Worm (Caenorhabditis elegans): ENCODE measurements around the gene W02H3.3.
A peak's percentile ranks its signal among the peaks of the same experiment; 100 is the strongest.

The W02H3.3 gene

DNA sequence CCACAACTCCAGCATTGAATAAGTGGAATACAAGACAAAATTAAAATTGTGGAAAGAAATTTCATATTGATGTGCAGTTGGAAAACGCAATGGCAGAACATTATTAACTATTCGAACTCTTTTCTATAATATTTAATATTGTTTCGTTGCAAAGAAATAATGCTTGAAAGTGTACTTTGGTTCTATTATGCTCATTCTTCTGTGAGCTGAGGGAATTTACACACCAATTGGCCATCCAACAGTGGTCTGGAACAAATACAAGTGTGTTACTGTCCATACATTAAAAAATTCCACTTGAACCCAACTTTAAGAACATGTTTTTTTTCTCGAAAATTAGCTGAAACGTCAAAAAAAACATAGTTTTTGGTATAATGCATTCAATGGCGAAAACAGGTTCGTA is 18.3 kb downstream of the W02H3.3 start, which contains the start of gene W04G3.13:
Gene W04G3.13 (minus strand): TSS at position 101 of the 400 bp plus-strand sequence.
- no peak for TF ChIP-seq fos-1 (tag; optimal IDR thresholded peaks at IDR 0.05)
- no peak for TF ChIP-seq ceh-32 (tag; optimal IDR thresholded peaks at IDR 0.05; ENCODE audit: poor library complexity)
- TF ChIP-seq D1046.2 (GFP tag; IDR thresholded peaks at IDR 0.05), result no peak
- no peak for TF ChIP-seq Y5F2A.4 (GFP tag; optimal IDR thresholded peaks at IDR 0.05)
- no peak for TF ChIP-seq rbr-2 (tag; optimal IDR thresholded peaks at IDR 0.05)
- no peak for TF ChIP-seq jun-1 (tag; optimal IDR thresholded peaks at IDR 0.05)
- no peak for TF ChIP-seq nhr-111 (GFP tag; optimal IDR thresholded peaks at IDR 0.05)

DNA sequence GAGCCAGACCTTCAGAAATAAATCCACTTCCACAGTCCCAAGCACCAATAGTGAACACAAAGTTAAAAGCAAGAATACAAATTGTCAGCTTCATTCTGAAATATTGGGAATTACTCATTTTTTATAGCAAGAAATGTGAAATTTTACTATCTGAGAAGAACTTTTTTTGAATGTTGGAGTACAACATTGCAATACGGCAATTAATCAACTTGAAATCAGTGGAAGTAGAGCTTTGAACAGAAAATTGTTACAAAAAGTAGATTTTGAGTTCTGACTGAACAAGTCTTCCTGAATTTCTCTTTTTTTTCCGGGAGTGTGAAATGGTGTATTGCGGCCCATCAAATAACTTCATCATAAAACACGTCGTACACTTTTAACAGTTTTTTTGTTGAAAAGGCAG is 19.8 kb downstream of the W02H3.3 start, which contains the start of gene W04G3.10:
Gene W04G3.10 (minus strand): TSS at position 101 of the 400 bp plus-strand sequence.
- TF ChIP-seq ces-1 (GFP tag; optimal IDR thresholded peaks at IDR 0.05) (no peak), aha-1 (tag) (peak; percentile 34)

DNA sequence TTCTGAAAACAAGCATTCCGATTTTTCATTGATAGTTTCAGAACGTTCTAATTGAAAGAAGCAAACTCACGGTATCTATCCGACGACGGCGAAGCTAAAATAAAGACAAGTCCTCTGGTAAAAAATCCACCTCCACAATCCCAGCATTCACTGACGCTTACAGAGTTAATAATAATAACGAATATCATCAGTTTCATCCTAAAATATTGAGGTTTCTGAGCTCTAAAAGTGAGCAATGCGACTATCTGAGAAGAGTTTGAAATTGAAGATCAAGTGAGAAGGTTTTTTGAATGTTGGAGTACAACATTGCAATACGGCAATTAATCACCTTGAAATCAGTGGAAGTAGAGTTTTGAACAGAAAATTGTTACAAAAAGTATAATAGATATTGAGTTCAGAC is 21.5 kb downstream of the W02H3.3 start, which contains the start of gene W04G3.12:
Gene W04G3.12 (minus strand): TSS at position 311 of the 400 bp plus-strand sequence.
- TF ChIP-seq unc-62 (GFP tag; optimal IDR thresholded peaks at IDR 0.05 in 1 of 2) (peak in 1 of 2 experiments; percentile 94), unc-62 (tag; optimal IDR thresholded peaks at IDR 0.05) (no peak), aha-1 (tag) (no peak), ctbp-1 (GFP tag; IDR thresholded peaks at IDR 0.05) (no peak)

- no peak for TF ChIP-seq ceh-62 (tag; optimal IDR thresholded peaks at IDR 0.05)
- peak; percentile 16 for TF ChIP-seq aha-1 (tag)
Observed at ce11 chrX:11073358-11073757, 24.6 kb downstream of the W02H3.3 start, which contains the start of gene W04G3.5. Gene W04G3.5 (plus strand): TSS chrX:11073658.

DNA sequence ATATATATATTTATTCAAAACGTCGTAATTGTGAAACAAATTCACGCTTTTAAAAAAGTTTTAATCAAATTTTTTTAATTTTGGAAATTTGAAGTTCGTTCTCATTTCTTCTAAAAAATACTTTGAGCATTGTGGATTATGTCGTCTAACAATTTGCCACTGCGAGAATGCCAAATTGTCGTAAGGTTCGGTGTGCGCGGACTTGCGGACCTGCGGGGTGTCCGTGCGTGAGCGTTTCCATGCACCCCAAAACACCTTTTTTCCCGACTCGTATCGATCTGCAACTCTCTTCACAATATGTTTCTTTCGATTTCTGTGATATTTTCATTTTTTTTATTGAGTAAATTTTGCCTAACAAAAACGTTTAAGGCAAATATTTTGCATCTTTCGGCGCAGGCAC is 25.3 kb downstream of the W02H3.3 start:
- TF ChIP-seq daf-16 (GFP tag; optimal IDR thresholded peaks at IDR 0.05) (no peak), daf-16 (tag; optimal IDR thresholded peaks at IDR 0.05) (peak; percentile 41), hmg-1.1 (GFP tag; IDR thresholded peaks at IDR 0.05) (peak; percentile 32; the same call in 1 of the 2 replicates), skn-1 (tag; optimal IDR thresholded peaks at IDR 0.05) (no peak)

DNA sequence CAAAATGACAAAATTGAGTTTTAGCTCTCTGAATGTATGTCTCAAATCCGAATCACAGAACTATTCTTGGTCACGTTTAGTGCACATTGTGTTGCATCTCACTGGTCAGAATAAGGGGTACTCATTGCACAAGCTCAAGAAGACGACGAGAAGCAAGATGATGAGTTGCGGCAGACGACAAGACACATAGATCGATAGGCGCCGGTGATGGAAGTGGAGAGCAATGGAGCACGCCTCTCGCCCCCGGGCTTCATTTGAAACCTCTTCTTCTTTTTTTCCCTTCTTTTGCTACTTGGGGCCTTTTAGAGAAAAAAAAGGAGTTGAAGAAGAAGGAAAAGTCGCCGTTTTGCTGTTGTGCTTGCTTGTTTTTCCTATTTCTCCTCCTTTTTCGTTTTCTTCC is 29.7 kb downstream of the W02H3.3 start, which contains the start of gene apt-9:
Gene apt-9 (plus strand): TSS at position 194 of the 400 bp plus-strand sequence.
- TF ChIP-seq ces-1 (GFP tag; optimal IDR thresholded peaks at IDR 0.05) (no peak), snpc-4 (tag; optimal IDR thresholded peaks at IDR 0.05) (no peak), nhr-42 (GFP tag; IDR thresholded peaks at IDR 0.05) (no peak), aha-1 (tag) (no peak), zag-1 (tag; optimal IDR thresholded peaks at IDR 0.05) (no peak), ceh-82 (tag; optimal IDR thresholded peaks at IDR 0.05) (no peak), nhr-102 (tag; optimal IDR thresholded peaks at IDR 0.05) (no peak), gei-8 (GFP tag; optimal IDR thresholded peaks at IDR 0.05) (no peak), mdl-1 (tag; optimal IDR thresholded peaks at IDR 0.05) (peak in 1 of 2 experiments; percentile 26), hif-1 (tag; optimal IDR thresholded peaks at IDR 0.05) (no peak), ctbp-1 (GFP tag; IDR thresholded peaks at IDR 0.05) (peak; percentile 51; the same call in 1 of the 2 replicates), nhr-10 (tag; optimal IDR thresholded peaks at IDR 0.05) (no peak), F10B5.3 (tag; optimal IDR thresholded peaks at IDR 0.05) (no peak), vab-7 (GFP tag; IDR thresholded peaks at IDR 0.05) (0 out of 2 replicates have a peak, but pooled peaks have one; percentile 18), aly-2 (tag; optimal IDR thresholded peaks at IDR 0.05) (no peak), php-3 (GFP tag; IDR thresholded peaks at IDR 0.05) (no peak), lin-15B (tag; optimal IDR thresholded peaks at IDR 0.05) (no peak), hmg-1.1 (GFP tag; IDR thresholded peaks at IDR 0.05) (peak; percentile 64; the same call in 1 of the 2 replicates), nhr-41 (GFP tag; IDR thresholded peaks at IDR 0.05) (no peak), nhr-237 (tag; optimal IDR thresholded peaks at IDR 0.05) (no peak), lin-38 (GFP tag; IDR thresholded peaks at IDR 0.05) (no peak), lin-29 (GFP tag; IDR thresholded peaks at IDR 0.05) (no peak), mes-2 (tag; optimal IDR thresholded peaks at IDR 0.05; ENCODE audit: poor library complexity, severe bottlenecking) (no peak), unc-39 (tag; optimal IDR thresholded peaks at IDR 0.05) (no peak), snpc-1.2 (GFP tag; IDR thresholded peaks at IDR 0.05) (no peak), ceh-20 (GFP tag; IDR thresholded peaks at IDR 0.05) (peak; percentile 43; the same call in 1 of the 2 replicates), pqm-1 (tag; optimal IDR thresholded peaks at IDR 0.05) (no peak), madf-5 (GFP tag; IDR thresholded peaks at IDR 0.05) (no peak), ama-1 (optimal IDR thresholded peaks at IDR 0.05) (no peak), saeg-2 (GFP tag; IDR thresholded peaks at IDR 0.05) (no peak)

All from whole organism, L4 larva.